Fruit fly (Drosophila melanogaster): ENCODE measurements around the gene Rab11.

The Rab11 gene

DNA sequence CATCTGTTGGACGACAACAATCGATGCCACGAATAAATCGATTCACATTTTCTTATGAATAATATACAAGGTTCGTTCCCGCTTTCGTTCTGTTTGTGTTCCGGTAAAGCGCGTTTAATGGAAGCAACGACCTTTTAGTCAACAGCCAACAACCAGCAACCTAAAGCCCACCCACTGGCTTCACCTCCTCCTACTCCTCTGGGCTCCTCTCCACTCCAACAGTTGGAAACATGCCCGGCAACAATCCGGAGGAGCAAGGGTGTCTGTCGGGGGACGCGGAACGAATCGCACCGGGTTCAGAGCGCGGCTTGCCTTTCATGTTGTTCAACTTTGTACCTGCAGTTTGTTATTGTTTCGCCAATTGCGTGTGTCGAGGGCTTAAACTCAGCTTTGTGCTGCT lies 13.0 kb downstream of the Rab11 start:
- TF ChIP-seq sr (GFP tag; IDR thresholded peaks at IDR 0.05) (no peak), slbo (GFP tag; IDR thresholded peaks at IDR 0.05) (no peak), vvl (GFP tag; IDR thresholded peaks at IDR 0.05) (no peak), gsb-n (tag; optimal IDR thresholded peaks at IDR 0.05) (peak; percentile 35), HLHmδ (GFP tag; optimal IDR thresholded peaks at IDR 0.05) (no peak), Hr3 (GFP tag; optimal IDR thresholded peaks at IDR 0.05) (no peak), zfh2 (GFP tag; optimal IDR thresholded peaks at IDR 0.05) (no peak), gem (tag; optimal IDR thresholded peaks at IDR 0.05) (no peak), crol (GFP tag; IDR thresholded peaks at IDR 0.05) (peak; percentile 58), gsb (GFP tag; IDR thresholded peaks at IDR 0.05) (no peak), chinmo (GFP tag; IDR thresholded peaks at IDR 0.05; ENCODE audit: partially characterized antibody) (0 out of 4 replicates have a peak, but pooled peaks have one; percentile 58), chm (GFP tag; IDR thresholded peaks at IDR 0.05) (no peak), CG2678 (tag; optimal IDR thresholded peaks at IDR 0.05) (no peak), E2f1 (GFP tag; IDR thresholded peaks at IDR 0.05) (no peak)

DNA sequence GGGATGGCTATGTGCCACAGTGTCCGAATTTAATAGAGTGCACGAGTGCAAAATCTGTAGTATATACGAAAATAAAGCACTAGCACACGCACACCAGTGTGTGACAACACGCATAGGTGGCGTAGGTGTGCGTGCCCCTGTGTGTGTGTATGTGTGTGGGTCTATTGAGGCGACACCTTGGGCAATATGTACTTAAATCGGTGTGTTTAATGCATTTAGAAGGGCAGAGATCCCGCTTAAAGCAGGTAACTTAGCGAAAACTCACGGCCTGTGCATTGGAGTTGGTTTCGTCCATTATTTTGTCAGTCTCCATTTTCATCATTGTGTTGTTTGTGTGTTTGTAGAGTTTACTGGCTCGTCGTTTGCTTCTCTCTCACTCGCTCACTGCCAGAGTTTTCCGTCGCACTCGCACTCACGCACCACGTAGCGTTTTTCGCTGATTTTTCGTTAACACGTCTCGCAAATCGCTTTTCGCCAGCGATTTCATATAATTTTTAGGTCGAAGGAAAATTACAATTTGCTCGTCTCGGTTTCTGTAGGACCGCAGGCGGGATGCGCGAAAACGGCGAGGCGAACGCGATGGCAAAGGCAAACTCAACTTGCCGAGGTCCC lies 15.6 kb downstream of the Rab11 start:
- TF ChIP-seq Nf-YA (GFP tag; IDR thresholded peaks at IDR 0.05) (0 out of 2 replicates have a peak, but pooled peaks have one; percentile 6), Side (GFP tag; optimal IDR thresholded peaks at IDR 0.05) (no peak), CG1832 (GFP tag; optimal IDR thresholded peaks at IDR 0.05) (peak; percentile 72), bab2 (GFP tag; optimal IDR thresholded peaks at IDR 0.05) (no peak), chm (GFP tag; IDR thresholded peaks at IDR 0.05) (0 out of 2 replicates have a peak, but pooled peaks have one; percentile 34), CG4617 (GFP tag; optimal IDR thresholded peaks at IDR 0.05; ENCODE audit: borderline replicate concordance) (peak; percentile 68), CG10267 (tag; optimal IDR thresholded peaks at IDR 0.05) (no peak), Lim3 (GFP tag; IDR thresholded peaks at IDR 0.05) (no peak), sens (GFP tag) (peak; percentile 35), fd102C (GFP tag; optimal IDR thresholded peaks at IDR 0.05) (no peak), YL-1 (GFP tag; optimal IDR thresholded peaks at IDR 0.05) (peak; percentile 16), Eip74EF (GFP tag; optimal IDR thresholded peaks at IDR 0.05) (peak in 1 of 2 experiments; percentile 3), NFAT (GFP tag; IDR thresholded peaks at IDR 0.05) (peak; percentile 18; the same call in 1 of the 2 replicates), sr (GFP tag; IDR thresholded peaks at IDR 0.05) (0 out of 3 replicates have a peak, but pooled peaks have one; percentile 26), cg (GFP tag; optimal IDR thresholded peaks at IDR 0.05) (peak; percentile 97), Mes4 (GFP tag; optimal IDR thresholded peaks at IDR 0.05) (no peak), MESR4 (GFP tag; optimal IDR thresholded peaks at IDR 0.05) (peak; percentile 40), CG8478 (optimal IDR thresholded peaks at IDR 0.05) (peak; percentile 92), chinmo (GFP tag; IDR thresholded peaks at IDR 0.05; ENCODE audit: partially characterized antibody) (0 out of 4 replicates have a peak, but pooled peaks have one; percentile 34), CG4424 (GFP tag; optimal IDR thresholded peaks at IDR 0.05) (no peak), CTCF (GFP tag; optimal IDR thresholded peaks at IDR 0.05) (peak; percentile 73), nom (GFP tag; optimal IDR thresholded peaks at IDR 0.05) (peak; percentile 19)

DNA sequence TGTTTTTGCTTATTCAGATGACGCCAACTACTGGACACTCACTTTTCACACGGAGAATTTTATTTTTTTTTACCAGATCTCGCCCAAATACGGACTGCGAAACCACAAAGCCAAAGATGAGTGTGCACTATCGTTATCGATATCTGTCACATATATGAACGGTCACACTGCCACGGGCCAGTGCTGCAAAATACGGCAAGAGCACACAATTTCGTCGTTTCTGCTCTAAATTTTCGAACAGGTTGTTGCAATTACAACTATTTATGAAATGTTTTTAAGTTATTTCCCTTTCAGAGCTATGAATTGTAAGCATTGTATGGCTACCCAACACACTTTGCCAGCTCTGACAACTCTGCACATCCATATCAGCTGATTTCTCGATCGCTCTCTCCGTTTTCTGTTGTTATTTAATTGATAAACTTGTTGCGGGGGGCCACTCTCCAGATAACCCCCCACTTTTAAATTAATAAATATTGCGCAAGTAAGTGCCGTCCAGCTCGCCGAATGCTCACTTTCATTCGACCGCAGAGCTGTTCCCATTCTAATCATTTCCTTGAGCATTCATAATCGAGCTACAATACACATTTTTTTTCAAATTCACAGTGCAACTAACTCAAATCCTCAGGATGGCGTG lies 16.3 kb downstream of the Rab11 start, which contains the start of the genes slmb and CG5793:
Gene slmb, minus strand, starts transcription at position 134 of the 634 bp plus-strand sequence.
Gene CG5793, plus strand, starts transcription at position 222 of the 634 bp plus-strand sequence.
- TF ChIP-seq CG31388 (GFP tag; optimal IDR thresholded peaks at IDR 0.05) (no peak), tap (tag; optimal IDR thresholded peaks at IDR 0.05) (no peak), CG17328 (GFP tag; IDR thresholded peaks at IDR 0.05) (0 out of 2 replicates have a peak, but pooled peaks have one; percentile 37), CG15601 (tag; optimal IDR thresholded peaks at IDR 0.05) (no peak), CG8281 (tag; optimal IDR thresholded peaks at IDR 0.05) (no peak), Optix (GFP tag; IDR thresholded peaks at IDR 0.05) (no peak), CG4328 (GFP tag; optimal IDR thresholded peaks at IDR 0.05) (peak; percentile 33), CG6254 (GFP tag; optimal IDR thresholded peaks at IDR 0.05) (no peak), B-H2 (GFP tag; optimal IDR thresholded peaks at IDR 0.05) (peak; percentile 34), unpg (GFP tag; optimal IDR thresholded peaks at IDR 0.05) (peak; percentile 33), ind (GFP tag; optimal IDR thresholded peaks at IDR 0.05) (peak; percentile 48), jumu (GFP tag; optimal IDR thresholded peaks at IDR 0.05) (peak; percentile 74), CG3163 (GFP tag; optimal IDR thresholded peaks at IDR 0.05) (peak; percentile 15), Atf3 (GFP tag; optimal IDR thresholded peaks at IDR 0.05) (peak; percentile 57), CG6272 (GFP tag; IDR thresholded peaks at IDR 0.05) (no peak), sob (GFP tag; IDR thresholded peaks at IDR 0.05) (peak; percentile 67)

All from whole organism, embryonic.